Worm (Caenorhabditis elegans) whole organism, L3 larva: ENCODE measurements around the gene chst-1.
A peak's percentile ranks its signal among the peaks of the same experiment; 100 is the strongest.

Experiments
- R02D3.7 ChIP-seq: fragments of 150-350 bp; optimal IDR thresholded peaks from 2 replicates; lab custom pipeline; 2014; ENCODE audit warnings: missing biosample characterization, missing genetic modification characterization
- ZK546.5 ChIP-seq: sonication (generic microtip); optimal IDR thresholded peaks from 2 replicates; lab custom pipeline; 2017; ENCODE audit warnings: missing biosample characterization, missing genetic modification characterization
- aly-2 ChIP-seq: fragments of 150-350 bp; optimal IDR thresholded peaks from 2 replicates; lab custom pipeline; 2014; ENCODE audit warnings: missing biosample characterization, missing genetic modification characterization
- ama-1 ChIP-seq: fragments of 150-350 bp; optimal IDR thresholded peaks from 2 replicates; lab custom pipeline; 2018
- ceh-16 ChIP-seq: sonication (generic microtip); optimal IDR thresholded peaks from 2 replicates; lab custom pipeline; 2017; ENCODE audit warnings: missing biosample characterization, missing genetic modification characterization
- ceh-28 ChIP-seq: fragments of 150-350 bp; optimal IDR thresholded peaks from 2 replicates; lab custom pipeline; 2014; ENCODE audit warnings: missing biosample characterization, missing genetic modification reagents, missing genetic modification characterization
- ceh-82 ChIP-seq: fragments of 150-350 bp; optimal IDR thresholded peaks from 2 replicates; lab custom pipeline; 2014; ENCODE audit warnings: missing biosample characterization, missing genetic modification characterization
- ceh-9 ChIP-seq: sonication (generic microtip); optimal IDR thresholded peaks from 2 replicates; lab custom pipeline; 2018; ENCODE audit warnings: missing biosample characterization, missing genetic modification characterization
- daf-12 ChIP-seq: fragments of 150-350 bp; optimal IDR thresholded peaks from 2 replicates; lab custom pipeline; 2014; ENCODE audit warnings: missing biosample characterization, missing genetic modification reagents, missing genetic modification characterization
- egl-27 ChIP-seq: sonication (generic microtip); optimal IDR thresholded peaks from 4 replicates; lab custom pipeline; 2017; ENCODE audit warnings: missing biosample characterization, missing genetic modification reagents, missing genetic modification characterization
- egl-5 ChIP-seq: fragments of 150-350 bp; optimal IDR thresholded peaks from 2 replicates; lab custom pipeline; 2017; ENCODE audit warnings: missing biosample characterization, missing genetic modification reagents, missing genetic modification characterization, inconsistent platforms
- elt-1 ChIP-seq: fragments of 150-350 bp; optimal IDR thresholded peaks from 2 replicates; lab custom pipeline; 2014; ENCODE audit warnings: missing biosample characterization, missing genetic modification characterization
- elt-2 ChIP-seq: sonication (generic microtip); optimal IDR thresholded peaks from 2 replicates; lab custom pipeline; 2016; ENCODE audit warnings: missing genetic modification reagents, mild to moderate bottlenecking, missing genetic modification characterization, missing compliant biosample characterization
- elt-3 ChIP-seq, 3 experiments: fragments of 150-350 bp in 1 of 3; sonication (generic microtip) in 2 of 3; optimal IDR thresholded peaks; 2 replicates in 2 of 3; 4 replicates in 1 of 3; lab custom pipeline; 2014 to 2017; ENCODE audit warnings: missing biosample characterization in 3 of 3, missing genetic modification characterization in 3 of 3
- eor-1 ChIP-seq, 2 experiments: fragments of 150-350 bp; optimal IDR thresholded peaks; 2 replicates each; lab custom pipeline; 2014 to 2018; ENCODE audit warnings: missing biosample characterization in 2 of 2, missing genetic modification characterization in 2 of 2
- fkh-10 ChIP-seq: sonication (generic microtip); optimal IDR thresholded peaks from 2 replicates; lab custom pipeline; 2017; ENCODE audit warnings: missing biosample characterization, missing genetic modification reagents, missing genetic modification characterization
- fkh-2 ChIP-seq: fragments of 150-350 bp; optimal IDR thresholded peaks from 2 replicates; lab custom pipeline; 2014; ENCODE audit warnings: missing biosample characterization, missing genetic modification reagents, missing genetic modification characterization
- fos-1 ChIP-seq: fragments of 150-350 bp; optimal IDR thresholded peaks from 2 replicates; lab custom pipeline; 2014; ENCODE audit warnings: missing biosample characterization, missing genetic modification characterization
- hmg-11 ChIP-seq: sonication (generic microtip); optimal IDR thresholded peaks from 2 replicates; lab custom pipeline; 2016; ENCODE audit warnings: missing genetic modification characterization, missing compliant biosample characterization
- jun-1 ChIP-seq: fragments of 150-350 bp; optimal IDR thresholded peaks from 2 replicates; lab custom pipeline; 2014; ENCODE audit warnings: missing biosample characterization, missing genetic modification reagents, missing genetic modification characterization
- lin-15B ChIP-seq: fragments of 150-350 bp; optimal IDR thresholded peaks from 2 replicates; lab custom pipeline; 2014; ENCODE audit warnings: missing biosample characterization, missing genetic modification characterization
- lin-39 ChIP-seq: fragments of 150-350 bp; optimal IDR thresholded peaks from 2 replicates; lab custom pipeline; 2018; ENCODE audit warnings: missing biosample characterization, missing genetic modification reagents, missing genetic modification characterization
- lsy-12 ChIP-seq: sonication (generic microtip); optimal IDR thresholded peaks from 2 replicates; lab custom pipeline; 2016; ENCODE audit warnings: mild to moderate bottlenecking, missing genetic modification characterization, missing compliant biosample characterization
- mdl-1 ChIP-seq: fragments of 150-350 bp; optimal IDR thresholded peaks from 2 replicates; lab custom pipeline; 2014; ENCODE audit warnings: missing biosample characterization, missing genetic modification characterization
- mml-1 ChIP-seq: fragments of 150-350 bp; sonication (generic microtip); optimal IDR thresholded peaks from 3 replicates; lab custom pipeline; 2014; ENCODE audit warnings: missing biosample characterization, missing genetic modification characterization
- nfya-1 ChIP-seq: sonication (generic microtip); optimal IDR thresholded peaks from 2 replicates; lab custom pipeline; 2017; ENCODE audit warnings: missing genetic modification characterization, mild to moderate bottlenecking, missing compliant biosample characterization, antibody characterized with exemption, moderate library complexity; ENCODE audit not compliant: insufficient read depth
- nhr-11 ChIP-seq: fragments of 150-350 bp; optimal IDR thresholded peaks from 2 replicates; lab custom pipeline; 2014; ENCODE audit warnings: missing biosample characterization, missing genetic modification characterization
- nhr-12 ChIP-seq: fragments of 150-350 bp; optimal IDR thresholded peaks from 2 replicates; lab custom pipeline; 2014; ENCODE audit warnings: missing biosample characterization, missing genetic modification characterization
- nhr-23 ChIP-seq: fragments of 150-350 bp; optimal IDR thresholded peaks from 2 replicates; lab custom pipeline; 2014; ENCODE audit warnings: missing biosample characterization, missing genetic modification reagents, missing genetic modification characterization
- nhr-237 ChIP-seq: fragments of 150-350 bp; optimal IDR thresholded peaks from 2 replicates; lab custom pipeline; 2014; ENCODE audit warnings: missing biosample characterization, missing genetic modification characterization
- nhr-25 ChIP-seq: sonication (generic microtip); optimal IDR thresholded peaks from 2 replicates; lab custom pipeline; 2017; ENCODE audit warnings: missing biosample characterization, missing genetic modification characterization
- nhr-28 ChIP-seq: fragments of 150-350 bp; optimal IDR thresholded peaks from 2 replicates; lab custom pipeline; 2014; ENCODE audit warnings: missing biosample characterization, missing genetic modification characterization
- nhr-43 ChIP-seq: sonication (generic microtip); optimal IDR thresholded peaks from 2 replicates; lab custom pipeline; 2016; ENCODE audit warnings: mild to moderate bottlenecking, missing genetic modification characterization, missing compliant biosample characterization; ENCODE audit not compliant: poor library complexity, severe bottlenecking
- nhr-67 ChIP-seq: fragments of 150-350 bp; optimal IDR thresholded peaks from 2 replicates; lab custom pipeline; 2014; ENCODE audit warnings: missing biosample characterization, missing genetic modification characterization
- nhr-76 ChIP-seq: fragments of 150-350 bp; sonication (generic microtip); optimal IDR thresholded peaks from 5 replicates; lab custom pipeline; 2014; ENCODE audit warnings: missing biosample characterization, missing genetic modification characterization
- nhr-77 ChIP-seq: fragments of 150-350 bp; optimal IDR thresholded peaks from 2 replicates; lab custom pipeline; 2014; ENCODE audit warnings: missing biosample characterization, missing genetic modification characterization
- pha-4 ChIP-seq: fragments of 150-350 bp; optimal IDR thresholded peaks from 2 replicates; lab custom pipeline; 2014; ENCODE audit warnings: missing biosample characterization, missing genetic modification reagents, missing genetic modification characterization
- pqm-1 ChIP-seq: fragments of 150-350 bp; optimal IDR thresholded peaks from 2 replicates; lab custom pipeline; 2017; ENCODE audit warnings: missing biosample characterization, missing genetic modification characterization, inconsistent platforms
- sea-2 ChIP-seq: fragments of 150-350 bp; sonication (generic microtip); optimal IDR thresholded peaks from 4 replicates; lab custom pipeline; 2014; ENCODE audit warnings: missing biosample characterization, missing genetic modification reagents, missing genetic modification characterization
- skn-1 ChIP-seq: fragments of 150-350 bp; optimal IDR thresholded peaks from 2 replicates; lab custom pipeline; 2014; ENCODE audit warnings: missing biosample characterization, missing genetic modification characterization
- snpc-4 ChIP-seq: fragments of 150-350 bp; optimal IDR thresholded peaks from 2 replicates; lab custom pipeline; 2014; ENCODE audit warnings: missing biosample characterization, missing genetic modification characterization
- tbx-2 ChIP-seq: sonication (generic microtip); optimal IDR thresholded peaks from 2 replicates; lab custom pipeline; 2016; ENCODE audit warnings: mild to moderate bottlenecking, missing genetic modification characterization, missing compliant biosample characterization
- unc-39 ChIP-seq: sonication (generic microtip); optimal IDR thresholded peaks from 4 replicates; lab custom pipeline; 2017; ENCODE audit warnings: missing biosample characterization, missing genetic modification characterization
- unc-62 ChIP-seq: fragments of 150-350 bp; sonication (generic microtip); optimal IDR thresholded peaks from 4 replicates; lab custom pipeline; 2014; ENCODE audit warnings: missing biosample characterization, missing genetic modification reagents, missing genetic modification characterization
- zag-1 ChIP-seq: fragments of 150-350 bp; optimal IDR thresholded peaks from 2 replicates; lab custom pipeline; 2014; ENCODE audit warnings: missing biosample characterization, missing genetic modification characterization
- ztf-11 ChIP-seq: fragments of 150-350 bp; optimal IDR thresholded peaks from 2 replicates; lab custom pipeline; 2014; ENCODE audit warnings: missing biosample characterization, missing genetic modification characterization
- ztf-4 ChIP-seq: fragments of 150-350 bp; optimal IDR thresholded peaks from 2 replicates; lab custom pipeline; 2014; ENCODE audit warnings: missing biosample characterization, missing genetic modification characterization

The chst-1 gene

ce11 chrII:8106921-8107695, at the start of gene chst-1, which contains the start of gene C41C4.9:
Gene chst-1, minus strand, starts transcription at chrII:8106971.
Gene C41C4.9, plus strand, starts transcription at chrII:8107645.
- TF ChIP-seq sea-2 (GFP tag; lab: Kevin White, UChicago) (no peak), nhr-237 (no peak), nhr-67 (tag; lab: Kevin White, UChicago) (no peak), elt-1 (tag; lab: Kevin White, UChicago) (no peak), tbx-2 (tag; lab: Kevin White, UChicago) (peak; percentile 61), ztf-11 (tag; lab: Kevin White, UChicago) (no peak), snpc-4 (tag; lab: Kevin White, UChicago) (no peak), nfya-1 (tag; lab: Kevin White, UChicago) (peak; percentile 52), daf-12 (tag; lab: Kevin White, UChicago) (no peak), nhr-77 (tag; lab: Kevin White, UChicago) (peak; percentile 83), lin-15B (tag; lab: Kevin White, UChicago) (no peak), ZK546.5 (tag; lab: Kevin White, UChicago) (no peak), fkh-10 (no peak), fos-1 (tag; lab: Kevin White, UChicago) (no peak), skn-1 (tag; lab: Kevin White, UChicago) (peak; percentile 47), ceh-16 (tag; lab: Kevin White, UChicago) (peak; percentile 22), fkh-2 (tag; lab: Kevin White, UChicago) (no peak), ceh-28 (no peak), nhr-76 (tag; lab: Kevin White, UChicago) (no peak), egl-5 (tag; lab: Kevin White, UChicago) (peak; percentile 0), nhr-25 (tag; lab: Kevin White, UChicago) (peak; percentile 75), nhr-43 (peak; percentile 83), nhr-11 (tag; lab: Kevin White, UChicago) (no peak), ama-1 (lab: Kevin White, UChicago) (peak; percentile 6), elt-2 (peak; percentile 60), hmg-11 (no peak), pqm-1 (tag; lab: Kevin White, UChicago) (no peak), R02D3.7 (tag; lab: Kevin White, UChicago) (peak; percentile 21), mml-1 (tag; lab: Kevin White, UChicago) (no peak), ceh-9 (no peak), egl-27 (tag; lab: Kevin White, UChicago) (no peak), lsy-12 (tag; lab: Kevin White, UChicago) (peak; percentile 76), jun-1 (tag; lab: Kevin White, UChicago) (no peak), unc-62 (GFP tag; lab: Kevin White, UChicago) (no peak), nhr-23 (tag; lab: Kevin White, UChicago) (no peak), ztf-4 (tag; lab: Kevin White, UChicago) (no peak), nhr-12 (tag; lab: Kevin White, UChicago) (no peak), mdl-1 (tag; lab: Kevin White, UChicago) (no peak), eor-1 (tag; optimal IDR thresholded peaks at IDR 0.05; lab: Kevin White, UChicago) (no peak), unc-39 (tag; lab: Kevin White, UChicago) (no peak), pha-4 (tag; lab: Kevin White, UChicago) (no peak), ceh-82 (tag; lab: Kevin White, UChicago) (no peak), zag-1 (tag; lab: Kevin White, UChicago) (no peak), nhr-28 (tag; lab: Kevin White, UChicago) (no peak), elt-3 (tag; optimal IDR thresholded peaks at IDR 0.05; lab: Kevin White, UChicago) (peak in 1 of 3 experiments; percentile 79), lin-39 (tag; lab: Kevin White, UChicago) (peak; percentile 55), aly-2 (tag; lab: Kevin White, UChicago) (no peak)
